Worm (Caenorhabditis elegans) whole organism, L3 larva: ENCODE data around the gene myo-6.
A peak's percentile ranks its signal among the peaks of the same experiment; 100 is the strongest.

ENCODE experiments used
- ZK546.5 ChIP-seq: sonication (generic microtip); optimal IDR thresholded peaks from 2 replicates; lab custom pipeline; 2017; ENCODE audit warnings: missing biosample characterization, missing genetic modification characterization
- aly-2 ChIP-seq: fragments of 150-350 bp; optimal IDR thresholded peaks from 2 replicates; lab custom pipeline; 2014; ENCODE audit warnings: missing biosample characterization, missing genetic modification characterization
- ama-1 ChIP-seq: fragments of 150-350 bp; optimal IDR thresholded peaks from 2 replicates; lab custom pipeline; 2018
- ceh-16 ChIP-seq: sonication (generic microtip); optimal IDR thresholded peaks from 2 replicates; lab custom pipeline; 2017; ENCODE audit warnings: missing biosample characterization, missing genetic modification characterization
- ceh-28 ChIP-seq: fragments of 150-350 bp; optimal IDR thresholded peaks from 2 replicates; lab custom pipeline; 2014; ENCODE audit warnings: missing biosample characterization, missing genetic modification reagents, missing genetic modification characterization
- ceh-82 ChIP-seq: fragments of 150-350 bp; optimal IDR thresholded peaks from 2 replicates; lab custom pipeline; 2014; ENCODE audit warnings: missing biosample characterization, missing genetic modification characterization
- ceh-9 ChIP-seq: sonication (generic microtip); optimal IDR thresholded peaks from 2 replicates; lab custom pipeline; 2018; ENCODE audit warnings: missing biosample characterization, missing genetic modification characterization
- daf-12 ChIP-seq: fragments of 150-350 bp; optimal IDR thresholded peaks from 2 replicates; lab custom pipeline; 2014; ENCODE audit warnings: missing biosample characterization, missing genetic modification reagents, missing genetic modification characterization
- egl-5 ChIP-seq: fragments of 150-350 bp; optimal IDR thresholded peaks from 2 replicates; lab custom pipeline; 2017; ENCODE audit warnings: missing biosample characterization, missing genetic modification reagents, missing genetic modification characterization, inconsistent platforms
- elt-1 ChIP-seq: fragments of 150-350 bp; optimal IDR thresholded peaks from 2 replicates; lab custom pipeline; 2014; ENCODE audit warnings: missing biosample characterization, missing genetic modification characterization
- elt-2 ChIP-seq: sonication (generic microtip); optimal IDR thresholded peaks from 2 replicates; lab custom pipeline; 2016; ENCODE audit warnings: missing genetic modification reagents, mild to moderate bottlenecking, missing genetic modification characterization, missing compliant biosample characterization
- eor-1 ChIP-seq, 2 experiments: fragments of 150-350 bp; optimal IDR thresholded peaks; 2 replicates each; lab custom pipeline; 2014 to 2018; ENCODE audit warnings: missing biosample characterization in 2 of 2, missing genetic modification characterization in 2 of 2
- fkh-10 ChIP-seq: sonication (generic microtip); optimal IDR thresholded peaks from 2 replicates; lab custom pipeline; 2017; ENCODE audit warnings: missing biosample characterization, missing genetic modification reagents, missing genetic modification characterization
- fkh-2 ChIP-seq: fragments of 150-350 bp; optimal IDR thresholded peaks from 2 replicates; lab custom pipeline; 2014; ENCODE audit warnings: missing biosample characterization, missing genetic modification reagents, missing genetic modification characterization
- hmg-11 ChIP-seq: sonication (generic microtip); optimal IDR thresholded peaks from 2 replicates; lab custom pipeline; 2016; ENCODE audit warnings: missing genetic modification characterization, missing compliant biosample characterization
- jun-1 ChIP-seq: fragments of 150-350 bp; optimal IDR thresholded peaks from 2 replicates; lab custom pipeline; 2014; ENCODE audit warnings: missing biosample characterization, missing genetic modification reagents, missing genetic modification characterization
- lin-15B ChIP-seq: fragments of 150-350 bp; optimal IDR thresholded peaks from 2 replicates; lab custom pipeline; 2014; ENCODE audit warnings: missing biosample characterization, missing genetic modification characterization
- lin-39 ChIP-seq: fragments of 150-350 bp; optimal IDR thresholded peaks from 2 replicates; lab custom pipeline; 2018; ENCODE audit warnings: missing biosample characterization, missing genetic modification reagents, missing genetic modification characterization
- lsy-12 ChIP-seq: sonication (generic microtip); optimal IDR thresholded peaks from 2 replicates; lab custom pipeline; 2016; ENCODE audit warnings: mild to moderate bottlenecking, missing genetic modification characterization, missing compliant biosample characterization
- mdl-1 ChIP-seq: fragments of 150-350 bp; optimal IDR thresholded peaks from 2 replicates; lab custom pipeline; 2014; ENCODE audit warnings: missing biosample characterization, missing genetic modification characterization
- mml-1 ChIP-seq: fragments of 150-350 bp; sonication (generic microtip); optimal IDR thresholded peaks from 3 replicates; lab custom pipeline; 2014; ENCODE audit warnings: missing biosample characterization, missing genetic modification characterization
- nfya-1 ChIP-seq: sonication (generic microtip); optimal IDR thresholded peaks from 2 replicates; lab custom pipeline; 2017; ENCODE audit warnings: missing genetic modification characterization, mild to moderate bottlenecking, missing compliant biosample characterization, antibody characterized with exemption, moderate library complexity; ENCODE audit not compliant: insufficient read depth
- nhr-11 ChIP-seq: fragments of 150-350 bp; optimal IDR thresholded peaks from 2 replicates; lab custom pipeline; 2014; ENCODE audit warnings: missing biosample characterization, missing genetic modification characterization
- nhr-12 ChIP-seq: fragments of 150-350 bp; optimal IDR thresholded peaks from 2 replicates; lab custom pipeline; 2014; ENCODE audit warnings: missing biosample characterization, missing genetic modification characterization
- nhr-23 ChIP-seq: fragments of 150-350 bp; optimal IDR thresholded peaks from 2 replicates; lab custom pipeline; 2014; ENCODE audit warnings: missing biosample characterization, missing genetic modification reagents, missing genetic modification characterization
- nhr-237 ChIP-seq: fragments of 150-350 bp; optimal IDR thresholded peaks from 2 replicates; lab custom pipeline; 2014; ENCODE audit warnings: missing biosample characterization, missing genetic modification characterization
- nhr-25 ChIP-seq: sonication (generic microtip); optimal IDR thresholded peaks from 2 replicates; lab custom pipeline; 2017; ENCODE audit warnings: missing biosample characterization, missing genetic modification characterization
- nhr-28 ChIP-seq: fragments of 150-350 bp; optimal IDR thresholded peaks from 2 replicates; lab custom pipeline; 2014; ENCODE audit warnings: missing biosample characterization, missing genetic modification characterization
- nhr-43 ChIP-seq: sonication (generic microtip); optimal IDR thresholded peaks from 2 replicates; lab custom pipeline; 2016; ENCODE audit warnings: mild to moderate bottlenecking, missing genetic modification characterization, missing compliant biosample characterization; ENCODE audit not compliant: poor library complexity, severe bottlenecking
- nhr-67 ChIP-seq: fragments of 150-350 bp; optimal IDR thresholded peaks from 2 replicates; lab custom pipeline; 2014; ENCODE audit warnings: missing biosample characterization, missing genetic modification characterization
- nhr-76 ChIP-seq: fragments of 150-350 bp; sonication (generic microtip); optimal IDR thresholded peaks from 5 replicates; lab custom pipeline; 2014; ENCODE audit warnings: missing biosample characterization, missing genetic modification characterization
- nhr-77 ChIP-seq: fragments of 150-350 bp; optimal IDR thresholded peaks from 2 replicates; lab custom pipeline; 2014; ENCODE audit warnings: missing biosample characterization, missing genetic modification characterization
- pha-4 ChIP-seq: fragments of 150-350 bp; optimal IDR thresholded peaks from 2 replicates; lab custom pipeline; 2014; ENCODE audit warnings: missing biosample characterization, missing genetic modification reagents, missing genetic modification characterization
- pqm-1 ChIP-seq: fragments of 150-350 bp; optimal IDR thresholded peaks from 2 replicates; lab custom pipeline; 2017; ENCODE audit warnings: missing biosample characterization, missing genetic modification characterization, inconsistent platforms
- sea-2 ChIP-seq: fragments of 150-350 bp; sonication (generic microtip); optimal IDR thresholded peaks from 4 replicates; lab custom pipeline; 2014; ENCODE audit warnings: missing biosample characterization, missing genetic modification reagents, missing genetic modification characterization
- skn-1 ChIP-seq: fragments of 150-350 bp; optimal IDR thresholded peaks from 2 replicates; lab custom pipeline; 2014; ENCODE audit warnings: missing biosample characterization, missing genetic modification characterization
- snpc-4 ChIP-seq: fragments of 150-350 bp; optimal IDR thresholded peaks from 2 replicates; lab custom pipeline; 2014; ENCODE audit warnings: missing biosample characterization, missing genetic modification characterization
- tbx-2 ChIP-seq: sonication (generic microtip); optimal IDR thresholded peaks from 2 replicates; lab custom pipeline; 2016; ENCODE audit warnings: mild to moderate bottlenecking, missing genetic modification characterization, missing compliant biosample characterization
- unc-39 ChIP-seq: sonication (generic microtip); optimal IDR thresholded peaks from 4 replicates; lab custom pipeline; 2017; ENCODE audit warnings: missing biosample characterization, missing genetic modification characterization
- unc-62 ChIP-seq: fragments of 150-350 bp; sonication (generic microtip); optimal IDR thresholded peaks from 4 replicates; lab custom pipeline; 2014; ENCODE audit warnings: missing biosample characterization, missing genetic modification reagents, missing genetic modification characterization
- ztf-11 ChIP-seq: fragments of 150-350 bp; optimal IDR thresholded peaks from 2 replicates; lab custom pipeline; 2014; ENCODE audit warnings: missing biosample characterization, missing genetic modification characterization
- ztf-4 ChIP-seq: fragments of 150-350 bp; optimal IDR thresholded peaks from 2 replicates; lab custom pipeline; 2014; ENCODE audit warnings: missing biosample characterization, missing genetic modification characterization

myo-6 gene

DNA sequence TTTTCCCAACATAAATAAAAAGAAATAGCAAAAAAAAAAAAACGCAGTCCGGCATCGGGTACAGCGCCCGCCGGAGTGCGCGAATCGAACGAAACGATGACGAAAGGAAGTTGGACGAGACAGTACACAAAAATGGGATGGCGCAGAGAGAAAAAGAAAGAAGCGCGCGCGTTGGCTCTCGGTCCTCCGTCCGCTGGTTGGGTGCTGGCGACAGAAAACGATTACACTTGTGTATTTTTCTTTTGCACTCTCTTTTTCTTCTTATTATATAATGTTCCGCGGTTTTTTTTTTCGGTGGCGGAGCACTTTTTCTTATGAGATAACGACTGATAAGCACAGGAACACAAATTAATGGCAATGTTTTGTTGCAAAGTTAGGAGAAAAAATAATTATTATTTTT lies 32.3 kb upstream of the myo-6 start:
- peak; percentile 97 for TF ChIP-seq hmg-11 (tag; lab: Kevin White, UChicago)
- TF ChIP-seq eor-1 (tag; optimal IDR thresholded peaks at IDR 0.05; lab: Kevin White, UChicago) = no peak
- no peak for TF ChIP-seq ZK546.5 (tag; lab: Kevin White, UChicago)
- TF ChIP-seq nfya-1 (tag; lab: Kevin White, UChicago) = peak; percentile 93
- TF ChIP-seq skn-1 = peak; percentile 76
- no peak for TF ChIP-seq ztf-11
- peak; percentile 7 for TF ChIP-seq nhr-43 (tag; lab: Kevin White, UChicago)
- TF ChIP-seq nhr-67 (tag; lab: Kevin White, UChicago) = no peak
- no peak for TF ChIP-seq ceh-28
- TF ChIP-seq mdl-1 (tag; lab: Kevin White, UChicago) = no peak
- peak; percentile 91 for TF ChIP-seq lin-39
- peak; percentile 9 for TF ChIP-seq egl-5
- no peak for TF ChIP-seq daf-12
- TF ChIP-seq aly-2 (tag; lab: Kevin White, UChicago) = no peak
- TF ChIP-seq elt-2 (tag; lab: Kevin White, UChicago) = peak; percentile 93
- no peak for TF ChIP-seq nhr-28 (tag; lab: Kevin White, UChicago)
- no peak for TF ChIP-seq mml-1
- TF ChIP-seq pha-4 (tag; lab: Kevin White, UChicago) = peak; percentile 55
- TF ChIP-seq nhr-77 (tag; lab: Kevin White, UChicago) = no peak
- TF ChIP-seq ama-1 (lab: Kevin White, UChicago) = no peak
- no peak for TF ChIP-seq nhr-76
- TF ChIP-seq tbx-2 (tag; lab: Kevin White, UChicago) = no peak
- TF ChIP-seq elt-1 (tag; lab: Kevin White, UChicago) = no peak
- no peak for TF ChIP-seq ceh-82 (tag; lab: Kevin White, UChicago)
- no peak for TF ChIP-seq nhr-25
- TF ChIP-seq pqm-1 (tag; lab: Kevin White, UChicago) = peak; percentile 62
- no peak for TF ChIP-seq lsy-12
- no peak for TF ChIP-seq nhr-12 (tag; lab: Kevin White, UChicago)
- no peak for TF ChIP-seq ceh-9 (tag; lab: Kevin White, UChicago)
- TF ChIP-seq unc-62 = no peak
- peak; percentile 27 for TF ChIP-seq lin-15B
- no peak for TF ChIP-seq ceh-16 (tag; lab: Kevin White, UChicago)
- no peak for TF ChIP-seq nhr-23
- TF ChIP-seq jun-1 (tag; lab: Kevin White, UChicago) = peak; percentile 55
- no peak for TF ChIP-seq unc-39
- peak; percentile 56 for TF ChIP-seq snpc-4
- TF ChIP-seq sea-2 (GFP tag; lab: Kevin White, UChicago) = no peak

DNA sequence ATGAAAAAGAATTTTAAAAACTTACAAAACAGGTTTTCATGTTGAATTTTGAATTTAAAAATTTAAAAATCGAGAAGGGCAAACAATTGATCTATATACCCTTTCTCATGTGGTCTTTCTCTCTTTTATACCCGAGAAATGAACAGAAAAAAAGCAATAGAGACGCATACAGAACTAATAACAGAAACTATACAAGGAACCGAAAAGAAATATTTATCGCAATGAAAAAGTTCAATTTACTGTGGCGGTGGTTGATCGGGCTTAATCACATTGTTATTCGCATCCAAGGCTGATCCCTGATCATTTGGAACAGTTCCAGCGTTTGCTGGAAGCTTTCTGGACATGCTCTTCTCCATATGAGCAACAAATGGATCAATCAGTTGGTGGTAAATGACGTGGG lies 31.4 kb upstream of the myo-6 start, which contains the start of gene T03F6.10:
Gene T03F6.10 (minus strand): TSS at position 101 of the 400 bp plus-strand sequence.
- no peak for TF ChIP-seq nhr-28 (tag; lab: Kevin White, UChicago)
- no peak for TF ChIP-seq pqm-1 (tag; lab: Kevin White, UChicago)
- TF ChIP-seq tbx-2 (tag; lab: Kevin White, UChicago) = no peak
- TF ChIP-seq eor-1 (tag; optimal IDR thresholded peaks at IDR 0.05; lab: Kevin White, UChicago) = no peak
- no peak for TF ChIP-seq fkh-2
- no peak for TF ChIP-seq nhr-237 (tag; lab: Kevin White, UChicago)
- no peak for TF ChIP-seq lin-15B
- TF ChIP-seq lsy-12 = no peak
- TF ChIP-seq hmg-11 (tag; lab: Kevin White, UChicago) = no peak
- no peak for TF ChIP-seq lin-39
- TF ChIP-seq sea-2 (GFP tag; lab: Kevin White, UChicago) = no peak
- TF ChIP-seq mml-1 = no peak
- no peak for TF ChIP-seq ceh-9 (tag; lab: Kevin White, UChicago)
- no peak for TF ChIP-seq nhr-76
- TF ChIP-seq jun-1 (tag; lab: Kevin White, UChicago) = no peak
- TF ChIP-seq unc-39 = no peak
- no peak for TF ChIP-seq ceh-28
- TF ChIP-seq nfya-1 (tag; lab: Kevin White, UChicago) = no peak
- TF ChIP-seq aly-2 (tag; lab: Kevin White, UChicago) = no peak
- TF ChIP-seq egl-5 = no peak

DNA sequence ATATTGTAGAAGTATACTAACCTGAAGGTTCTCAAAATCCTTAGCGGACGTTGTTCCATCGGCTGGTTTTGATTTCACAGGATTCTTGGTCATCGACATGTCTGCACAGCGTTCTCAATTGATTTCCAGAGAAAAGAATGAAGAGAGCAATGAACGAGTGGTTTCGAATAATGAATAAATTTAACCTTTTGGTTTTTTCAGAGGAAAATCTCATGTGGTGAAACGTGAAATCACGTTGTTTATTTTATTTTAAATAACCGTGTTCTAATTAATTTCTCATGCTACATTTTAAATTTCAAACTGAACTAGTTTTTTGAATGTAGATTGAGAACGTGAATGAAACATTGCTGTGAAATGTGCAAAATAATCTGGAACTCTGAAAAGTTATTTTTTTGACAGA lies 29.4 kb upstream of the myo-6 start, which contains the start of gene T03F6.6:
Gene T03F6.6 (minus strand): TSS at position 101 of the 400 bp plus-strand sequence.
- TF ChIP-seq nhr-23 (no peak), nhr-67 (tag; lab: Kevin White, UChicago) (no peak), nhr-11 (no peak), nhr-25 (no peak), nhr-28 (tag; lab: Kevin White, UChicago) (no peak), pha-4 (tag; lab: Kevin White, UChicago) (no peak), ZK546.5 (tag; lab: Kevin White, UChicago) (no peak), fkh-10 (GFP tag; lab: Kevin White, UChicago) (no peak), skn-1 (no peak), jun-1 (tag; lab: Kevin White, UChicago) (no peak), unc-62 (no peak), unc-39 (no peak), lsy-12 (no peak), ztf-4 (tag; lab: Kevin White, UChicago) (no peak), elt-2 (tag; lab: Kevin White, UChicago) (no peak), nhr-76 (no peak)
